Fruit fly (Drosophila melanogaster): ENCODE results near the gene Afti.

dm6 chr3R:14353733-14354152 is 27.3 kb upstream of the Afti start:
- TF ChIP-seq CTCF (optimal IDR thresholded peaks at IDR 0.05) (no peak), CG8478 (optimal IDR thresholded peaks at IDR 0.05) (no peak)

All from S2 (cell line).